Worm (Caenorhabditis elegans): ENCODE measurements around the gene flp-3.

The flp-3 gene

DNA sequence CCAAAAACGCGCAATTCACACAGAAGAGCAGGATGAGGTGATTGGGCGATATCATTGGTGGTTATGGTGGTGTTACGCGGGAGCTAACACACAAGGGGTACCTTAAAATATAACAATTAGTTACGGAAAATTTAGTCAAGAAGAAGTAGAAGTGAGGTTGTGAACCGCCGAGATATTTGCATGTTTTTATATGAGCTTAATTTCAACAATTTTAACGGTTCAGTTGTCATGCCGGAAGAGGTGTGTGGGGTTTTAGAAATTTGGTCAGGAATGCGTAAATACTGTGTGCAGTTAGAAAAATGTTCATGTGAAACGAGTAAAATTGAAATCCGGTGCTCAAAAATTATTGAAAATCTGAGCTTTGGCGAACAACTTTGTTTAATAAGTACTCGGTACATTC lies at the start of gene flp-3:
TSS of gene flp-3 (minus strand) at position 101 of the 400 bp plus-strand sequence.
- no peak for TF ChIP-seq ref-1 (GFP tag; conservative IDR thresholded peaks at IDR 0.05)
- TF ChIP-seq ztf-29 (GFP tag; IDR thresholded peaks at IDR 0.05): no peak
- no peak for TF ChIP-seq klf-2 (GFP tag; conservative IDR thresholded peaks at IDR 0.05)

- TF ChIP-seq med-1 (GFP tag; optimal IDR thresholded peaks at IDR 0.05; ENCODE audit: insufficient read depth) (no peak), ztf-29 (GFP tag; IDR thresholded peaks at IDR 0.05) (no peak), ref-1 (GFP tag; conservative IDR thresholded peaks at IDR 0.05) (no peak), cog-1 (tag; optimal IDR thresholded peaks at IDR 0.05) (no peak), tab-1 (GFP tag; IDR thresholded peaks at IDR 0.05) (no peak), klf-2 (GFP tag; conservative IDR thresholded peaks at IDR 0.05) (no peak), flt-1 (GFP tag; IDR thresholded peaks at IDR 0.05) (no peak)
Observed at ce11 chrX:10141963-10142431, 49.2 kb upstream of the flp-3 start, which contains the start of gene oac-14. Gene oac-14, minus strand, starts transcription at chrX:10142013.

DNA sequence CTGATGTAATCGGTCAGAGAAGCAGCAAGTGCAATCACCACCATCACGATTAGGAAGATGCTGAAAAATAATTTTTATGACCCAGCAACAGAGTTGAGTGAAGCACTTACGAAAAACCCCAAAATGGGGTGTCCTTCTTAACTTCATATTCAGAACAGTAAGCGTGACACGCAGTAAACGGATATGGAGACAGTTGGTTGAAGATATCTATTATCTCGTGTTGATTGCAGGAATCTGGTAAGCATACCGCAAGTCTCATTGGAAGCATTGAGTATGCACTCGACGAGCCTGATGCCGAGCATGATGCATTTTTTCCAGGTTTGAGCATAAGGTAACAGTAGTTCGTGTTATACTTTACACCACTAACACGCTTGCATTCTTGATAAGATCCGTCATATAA lies 48.5 kb upstream of the flp-3 start:
- TF ChIP-seq ref-1 (GFP tag; conservative IDR thresholded peaks at IDR 0.05) (no peak), klf-2 (GFP tag; conservative IDR thresholded peaks at IDR 0.05) (no peak), tab-1 (GFP tag; IDR thresholded peaks at IDR 0.05) (no peak), flt-1 (GFP tag; IDR thresholded peaks at IDR 0.05) (no peak), med-1 (GFP tag; optimal IDR thresholded peaks at IDR 0.05; ENCODE audit: insufficient read depth) (no peak), T22C8.4 (GFP tag; IDR thresholded peaks at IDR 0.05) (no peak), cog-1 (tag; optimal IDR thresholded peaks at IDR 0.05) (no peak), ztf-29 (GFP tag; IDR thresholded peaks at IDR 0.05) (no peak), ztf-23 (GFP tag; IDR thresholded peaks at IDR 0.05) (no peak)

- TF ChIP-seq flt-1 (GFP tag; IDR thresholded peaks at IDR 0.05) (no peak), T22C8.4 (GFP tag; IDR thresholded peaks at IDR 0.05) (no peak), med-1 (GFP tag; optimal IDR thresholded peaks at IDR 0.05; ENCODE audit: insufficient read depth) (no peak), klf-2 (GFP tag; conservative IDR thresholded peaks at IDR 0.05) (no peak), ztf-29 (GFP tag; IDR thresholded peaks at IDR 0.05) (no peak), cog-1 (tag; optimal IDR thresholded peaks at IDR 0.05) (no peak), ztf-23 (GFP tag; IDR thresholded peaks at IDR 0.05) (no peak), ref-1 (GFP tag; conservative IDR thresholded peaks at IDR 0.05) (no peak)
Observed at ce11 chrX:10138494-10138893, 45.7 kb upstream of the flp-3 start, which contains the start of gene moc-1. Gene moc-1, minus strand, starts transcription at chrX:10138620.

DNA sequence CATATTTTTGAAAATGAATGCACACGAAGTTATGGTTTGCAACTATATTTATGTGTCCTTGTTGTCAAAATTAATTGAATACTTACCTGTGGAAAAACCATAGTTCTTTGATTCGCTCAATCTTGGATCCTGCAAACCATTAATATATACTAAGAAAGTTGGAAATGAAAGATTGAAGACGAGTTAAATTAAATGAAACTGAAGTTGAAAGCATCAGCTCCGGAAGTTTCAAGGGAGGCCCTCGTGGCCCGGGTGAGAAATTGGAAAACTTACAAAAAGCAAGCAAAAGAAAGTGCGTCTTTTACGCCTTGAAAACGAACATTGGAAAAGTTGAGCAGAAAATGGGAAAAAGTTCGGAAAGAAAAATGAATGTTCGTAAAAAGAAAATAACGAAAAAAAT lies 40.3 kb upstream of the flp-3 start, which contains the start of gene unc-58:
TSS of gene unc-58 (minus strand) at position 101 of the 400 bp plus-strand sequence.
- TF ChIP-seq flt-1 (GFP tag; IDR thresholded peaks at IDR 0.05) (no peak), ztf-23 (GFP tag; IDR thresholded peaks at IDR 0.05) (no peak), klf-2 (GFP tag; conservative IDR thresholded peaks at IDR 0.05) (no peak), med-1 (GFP tag; optimal IDR thresholded peaks at IDR 0.05; ENCODE audit: insufficient read depth) (no peak), tab-1 (GFP tag; IDR thresholded peaks at IDR 0.05) (no peak), T22C8.4 (GFP tag; IDR thresholded peaks at IDR 0.05) (no peak), ztf-29 (GFP tag; IDR thresholded peaks at IDR 0.05) (no peak), ref-1 (GFP tag; conservative IDR thresholded peaks at IDR 0.05) (no peak), cog-1 (tag; optimal IDR thresholded peaks at IDR 0.05) (no peak)

- peak; percentile 91 for TF ChIP-seq T22C8.4 (GFP tag; IDR thresholded peaks at IDR 0.05)
- peak; percentile 89 for TF ChIP-seq ztf-23 (GFP tag; IDR thresholded peaks at IDR 0.05)
- peak; percentile 41; the same call in 1 of the 2 replicates for TF ChIP-seq ztf-29 (GFP tag; IDR thresholded peaks at IDR 0.05)
- TF ChIP-seq flt-1 (GFP tag; IDR thresholded peaks at IDR 0.05): peak; percentile 93
- TF ChIP-seq cog-1 (tag; optimal IDR thresholded peaks at IDR 0.05): peak; percentile 68
- TF ChIP-seq ref-1 (GFP tag; conservative IDR thresholded peaks at IDR 0.05): peak; percentile 83
- peak; percentile 94 for TF ChIP-seq tab-1 (GFP tag; IDR thresholded peaks at IDR 0.05)
- TF ChIP-seq klf-2 (GFP tag; conservative IDR thresholded peaks at IDR 0.05): peak; percentile 93
- peak; percentile 32 for TF ChIP-seq med-1 (GFP tag; optimal IDR thresholded peaks at IDR 0.05; ENCODE audit: insufficient read depth)
Observed at ce11 chrX:10132546-10133032, 39.8 kb upstream of the flp-3 start.

ce11 chrX:10130159-10130558 lies 37.4 kb upstream of the flp-3 start:
- no peak for TF ChIP-seq flt-1 (GFP tag; IDR thresholded peaks at IDR 0.05)
- TF ChIP-seq ztf-29 (GFP tag; IDR thresholded peaks at IDR 0.05): no peak
- TF ChIP-seq klf-2 (GFP tag; conservative IDR thresholded peaks at IDR 0.05): no peak
- no peak for TF ChIP-seq tab-1 (GFP tag; IDR thresholded peaks at IDR 0.05)
- no peak for TF ChIP-seq med-1 (GFP tag; optimal IDR thresholded peaks at IDR 0.05; ENCODE audit: insufficient read depth)
- no peak for TF ChIP-seq cog-1 (tag; optimal IDR thresholded peaks at IDR 0.05)
- no peak for TF ChIP-seq ref-1 (GFP tag; conservative IDR thresholded peaks at IDR 0.05)
- TF ChIP-seq T22C8.4 (GFP tag; IDR thresholded peaks at IDR 0.05): no peak
- no peak for TF ChIP-seq ztf-23 (GFP tag; IDR thresholded peaks at IDR 0.05)

ce11 chrX:10124338-10124737 lies 31.6 kb upstream of the flp-3 start:
- TF ChIP-seq klf-2 (GFP tag; conservative IDR thresholded peaks at IDR 0.05) (no peak), ztf-29 (GFP tag; IDR thresholded peaks at IDR 0.05) (no peak), flt-1 (GFP tag; IDR thresholded peaks at IDR 0.05) (no peak), tab-1 (GFP tag; IDR thresholded peaks at IDR 0.05) (no peak), ztf-23 (GFP tag; IDR thresholded peaks at IDR 0.05) (no peak)

ce11 chrX:10123015-10123414 lies 30.3 kb upstream of the flp-3 start:
- TF ChIP-seq med-1 (GFP tag; optimal IDR thresholded peaks at IDR 0.05; ENCODE audit: insufficient read depth): no peak
- TF ChIP-seq cog-1 (tag; optimal IDR thresholded peaks at IDR 0.05): no peak
- TF ChIP-seq tab-1 (GFP tag; IDR thresholded peaks at IDR 0.05): no peak
- no peak for TF ChIP-seq ztf-29 (GFP tag; IDR thresholded peaks at IDR 0.05)
- TF ChIP-seq klf-2 (GFP tag; conservative IDR thresholded peaks at IDR 0.05): no peak
- no peak for TF ChIP-seq ref-1 (GFP tag; conservative IDR thresholded peaks at IDR 0.05)
- TF ChIP-seq ztf-23 (GFP tag; IDR thresholded peaks at IDR 0.05): no peak
- no peak for TF ChIP-seq flt-1 (GFP tag; IDR thresholded peaks at IDR 0.05)
- no peak for TF ChIP-seq T22C8.4 (GFP tag; IDR thresholded peaks at IDR 0.05)

- no peak for TF ChIP-seq cog-1 (tag; optimal IDR thresholded peaks at IDR 0.05)
- no peak for TF ChIP-seq ztf-29 (GFP tag; IDR thresholded peaks at IDR 0.05)
- no peak for TF ChIP-seq T22C8.4 (GFP tag; IDR thresholded peaks at IDR 0.05)
- no peak for TF ChIP-seq tab-1 (GFP tag; IDR thresholded peaks at IDR 0.05)
- no peak for TF ChIP-seq med-1 (GFP tag; optimal IDR thresholded peaks at IDR 0.05; ENCODE audit: insufficient read depth)
- TF ChIP-seq klf-2 (GFP tag; conservative IDR thresholded peaks at IDR 0.05): no peak
- TF ChIP-seq flt-1 (GFP tag; IDR thresholded peaks at IDR 0.05): no peak
- no peak for TF ChIP-seq ref-1 (GFP tag; conservative IDR thresholded peaks at IDR 0.05)
- TF ChIP-seq ztf-23 (GFP tag; IDR thresholded peaks at IDR 0.05): no peak
Observed at ce11 chrX:10113677-10114076, 20.9 kb upstream of the flp-3 start.
